Worm (Caenorhabditis elegans): ENCODE measurements around the gene ZK688.11.
A peak's percentile ranks its signal among the peaks of the same experiment; 100 is the strongest.

ZK688.11 gene

DNA sequence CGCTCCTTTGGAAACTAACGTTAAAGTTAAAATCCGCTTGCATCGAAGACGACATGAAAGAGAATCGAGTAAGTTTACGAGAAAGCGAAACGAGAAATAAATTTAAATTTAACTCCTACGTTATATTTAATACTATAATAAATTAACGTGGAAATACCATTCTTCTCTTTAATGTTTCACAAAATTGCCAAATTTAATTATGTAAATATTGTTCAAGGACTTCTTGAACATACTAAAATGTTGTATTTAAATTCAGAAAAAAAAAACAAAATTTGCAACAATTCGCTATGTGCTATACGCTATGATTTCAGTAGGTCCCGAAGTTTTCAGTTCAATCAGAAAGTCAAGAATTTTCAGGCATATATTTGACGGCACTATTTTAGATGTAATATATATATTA lies 12.2 kb upstream of the ZK688.11 start, which contains the start of gene ZK688.10:
ZK688.10 (minus strand) TSS at position 101 of the 400 bp plus-strand sequence.
- TF ChIP-seq ceh-9 (tag; optimal IDR thresholded peaks at IDR 0.05) (no peak), nhr-25 (tag; optimal IDR thresholded peaks at IDR 0.05) (no peak), nhr-76 (tag; optimal IDR thresholded peaks at IDR 0.05) (no peak), fkh-2 (tag; optimal IDR thresholded peaks at IDR 0.05) (no peak), nfya-1 (tag; optimal IDR thresholded peaks at IDR 0.05; ENCODE audit: insufficient read depth) (no peak), mdl-1 (tag; optimal IDR thresholded peaks at IDR 0.05) (no peak), nhr-28 (tag; optimal IDR thresholded peaks at IDR 0.05) (no peak), aly-2 (tag; optimal IDR thresholded peaks at IDR 0.05) (no peak), zag-1 (tag; optimal IDR thresholded peaks at IDR 0.05) (no peak)

DNA sequence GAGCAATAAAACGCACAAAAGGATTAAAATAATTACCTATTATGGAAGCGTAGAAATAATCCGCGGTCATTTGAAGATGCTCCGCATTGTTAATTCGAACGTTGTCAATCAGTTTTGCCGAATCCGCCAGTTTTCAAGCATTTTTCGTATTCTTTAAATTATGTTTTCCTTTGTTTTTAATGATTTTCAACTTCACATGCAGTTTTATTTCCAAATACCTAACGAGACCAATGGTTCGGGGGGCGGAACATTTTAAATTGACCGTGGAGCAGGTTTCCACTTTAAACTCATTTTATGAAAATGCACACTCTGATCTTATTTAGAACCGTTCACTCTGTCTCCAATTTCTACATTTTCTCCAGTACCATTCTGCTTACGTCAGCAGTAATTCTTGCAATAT lies 10.0 kb upstream of the ZK688.11 start, which contains the start of gene ZK688.4:
ZK688.4 (plus strand) TSS at position 301 of the 400 bp plus-strand sequence.
- TF ChIP-seq snpc-4 (tag; optimal IDR thresholded peaks at IDR 0.05) (no peak), nhr-77 (tag; optimal IDR thresholded peaks at IDR 0.05) (no peak), ama-1 (optimal IDR thresholded peaks at IDR 0.05) (no peak), unc-39 (tag; optimal IDR thresholded peaks at IDR 0.05) (no peak), nhr-25 (tag; optimal IDR thresholded peaks at IDR 0.05) (no peak), R02D3.7 (tag; optimal IDR thresholded peaks at IDR 0.05) (no peak), lsy-12 (tag; optimal IDR thresholded peaks at IDR 0.05) (no peak), nhr-43 (tag; optimal IDR thresholded peaks at IDR 0.05; ENCODE audit: poor library complexity, severe bottlenecking) (no peak), elt-3 (tag; optimal IDR thresholded peaks at IDR 0.05) (no peak), nhr-67 (tag; optimal IDR thresholded peaks at IDR 0.05) (no peak)

ce11 chrIII:7893224-7893623 lies 8.5 kb upstream of the ZK688.11 start:
- no peak for TF ChIP-seq lin-39 (tag; optimal IDR thresholded peaks at IDR 0.05)
- TF ChIP-seq zag-1 (tag; optimal IDR thresholded peaks at IDR 0.05): no peak
- TF ChIP-seq nfya-1 (tag; optimal IDR thresholded peaks at IDR 0.05; ENCODE audit: insufficient read depth): peak; percentile 7

- TF ChIP-seq pqm-1 (tag; optimal IDR thresholded peaks at IDR 0.05) (no peak), pha-4 (tag; optimal IDR thresholded peaks at IDR 0.05) (peak; percentile 68)
Observed at ce11 chrIII:7892333-7892732, 7.6 kb upstream of the ZK688.11 start.

- TF ChIP-seq ceh-28 (tag; optimal IDR thresholded peaks at IDR 0.05) (peak; percentile 66), nhr-67 (tag; optimal IDR thresholded peaks at IDR 0.05) (no peak), nfya-1 (tag; optimal IDR thresholded peaks at IDR 0.05; ENCODE audit: insufficient read depth) (peak; percentile 88), ama-1 (optimal IDR thresholded peaks at IDR 0.05) (peak; percentile 56), pqm-1 (tag; optimal IDR thresholded peaks at IDR 0.05) (peak; percentile 12), egl-5 (tag; optimal IDR thresholded peaks at IDR 0.05) (peak; percentile 44), ztf-11 (tag; optimal IDR thresholded peaks at IDR 0.05) (no peak), nhr-12 (tag; optimal IDR thresholded peaks at IDR 0.05) (no peak), ceh-9 (tag; optimal IDR thresholded peaks at IDR 0.05) (no peak), ceh-16 (tag; optimal IDR thresholded peaks at IDR 0.05) (no peak), snpc-4 (tag; optimal IDR thresholded peaks at IDR 0.05) (peak; percentile 47), unc-39 (tag; optimal IDR thresholded peaks at IDR 0.05) (no peak), aly-2 (tag; optimal IDR thresholded peaks at IDR 0.05) (no peak), egl-27 (tag; optimal IDR thresholded peaks at IDR 0.05) (peak; percentile 19), ZK546.5 (tag; optimal IDR thresholded peaks at IDR 0.05) (no peak), mml-1 (tag; optimal IDR thresholded peaks at IDR 0.05) (no peak), R02D3.7 (tag; optimal IDR thresholded peaks at IDR 0.05) (peak; percentile 34), nhr-25 (tag; optimal IDR thresholded peaks at IDR 0.05) (peak; percentile 91), elt-1 (tag; optimal IDR thresholded peaks at IDR 0.05) (no peak), lin-15B (tag; optimal IDR thresholded peaks at IDR 0.05) (peak; percentile 69), daf-12 (tag; optimal IDR thresholded peaks at IDR 0.05) (no peak), ztf-4 (tag; optimal IDR thresholded peaks at IDR 0.05) (no peak), nhr-43 (tag; optimal IDR thresholded peaks at IDR 0.05; ENCODE audit: poor library complexity, severe bottlenecking) (peak; percentile 75), sea-2 (GFP tag; optimal IDR thresholded peaks at IDR 0.05) (no peak), zag-1 (tag; optimal IDR thresholded peaks at IDR 0.05) (no peak), nhr-28 (tag; optimal IDR thresholded peaks at IDR 0.05) (no peak), fkh-10 (GFP tag; optimal IDR thresholded peaks at IDR 0.05) (no peak), nhr-23 (tag; optimal IDR thresholded peaks at IDR 0.05) (peak; percentile 66), elt-2 (tag; optimal IDR thresholded peaks at IDR 0.05) (peak; percentile 59), jun-1 (tag; optimal IDR thresholded peaks at IDR 0.05) (peak; percentile 50), unc-62 (GFP tag; optimal IDR thresholded peaks at IDR 0.05) (no peak), ceh-82 (tag; optimal IDR thresholded peaks at IDR 0.05) (peak; percentile 25), lin-39 (tag; optimal IDR thresholded peaks at IDR 0.05) (peak; percentile 86), eor-1 (tag; optimal IDR thresholded peaks at IDR 0.05) (no peak), tbx-2 (tag; optimal IDR thresholded peaks at IDR 0.05) (no peak)
Observed at ce11 chrIII:7891573-7892306, 7.0 kb upstream of the ZK688.11 start, which contains the start of the genes ZK688.5 and fahd-1. Gene ZK688.5 (minus strand): TSS chrIII:7891623. Gene fahd-1 (plus strand): TSS chrIII:7892256.

All from whole organism, L3 larva.